Worm (Caenorhabditis elegans) whole organism, midembryonic: ENCODE results near the gene lpd-9.

ENCODE experiments used
- T22C8.4 ChIP-seq: fragments of 200-800 bp; sonication (Bioruptor generic); IDR thresholded peaks from 2 replicates; pipeline ENCODE4 v1.3.6; 2022; ENCODE audit warnings: missing genetic modification characterization, missing compliant biosample characterization
- cog-1 ChIP-seq: sonication (generic microtip); optimal IDR thresholded peaks from 2 replicates; lab custom pipeline; 2016; ENCODE audit warnings: missing genetic modification characterization, missing compliant biosample characterization
- flt-1 ChIP-seq: fragments of 200-800 bp; sonication (Bioruptor generic); IDR thresholded peaks from 2 replicates; pipeline ENCODE4 v1.3.6; 2022; ENCODE audit warnings: missing genetic modification characterization, missing compliant biosample characterization
- klf-2 ChIP-seq: fragments of 200-800 bp; sonication (Bioruptor generic); conservative IDR thresholded peaks from 2 replicates; pipeline ENCODE4 v1.3.6; 2022; ENCODE audit warnings: missing genetic modification reagents, missing genetic modification characterization, missing compliant biosample characterization
- ref-1 ChIP-seq: fragments of 200-800 bp; sonication (Bioruptor generic); conservative IDR thresholded peaks from 2 replicates; pipeline ENCODE4 v1.3.6; 2022; ENCODE audit warnings: missing genetic modification reagents, missing genetic modification characterization, missing compliant biosample characterization
- tab-1 ChIP-seq: fragments of 200-800 bp; sonication (Bioruptor generic); IDR thresholded peaks from 2 replicates; pipeline ENCODE4 v1.3.6; 2022; ENCODE audit warnings: missing genetic modification characterization, missing compliant biosample characterization
- ztf-23 ChIP-seq: fragments of 200-800 bp; sonication (Bioruptor generic); IDR thresholded peaks from 2 replicates; pipeline ENCODE4 v1.3.6; 2022; ENCODE audit warnings: missing genetic modification reagents, missing genetic modification characterization, missing compliant biosample characterization

DNA sequence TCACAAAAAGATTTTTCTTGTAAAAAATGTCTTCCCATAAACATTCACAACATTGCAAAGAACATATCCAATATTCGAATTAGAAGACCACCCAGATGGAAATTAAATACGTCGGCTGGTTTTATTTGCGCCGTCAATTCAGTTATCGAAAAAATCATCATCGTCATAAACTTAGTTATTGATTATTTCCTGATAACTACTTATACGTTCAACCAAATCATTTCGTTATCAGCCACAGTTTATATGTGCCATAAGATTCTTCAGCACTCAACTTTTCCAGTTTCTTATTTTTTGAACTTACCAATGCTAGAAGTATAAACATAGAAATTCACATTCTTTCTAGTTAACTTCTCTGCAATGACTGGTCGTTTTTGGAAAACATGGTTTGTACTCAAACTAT is 1.5 kb downstream of the lpd-9 start:
- TF ChIP-seq tab-1 (GFP tag; lab: Robert Waterston, UW) (no peak), cog-1 (tag; lab: Kevin White, UChicago) (no peak), flt-1 (no peak), klf-2 (no peak), T22C8.4 (GFP tag; lab: Robert Waterston, UW) (no peak), ref-1 (no peak), ztf-23 (no peak)
